Fruit fly (Drosophila melanogaster) S2 (cell line): ENCODE measurements around the gene CG12729.

Experiments
- CG8478 ChIP-seq: fragments of >200 bp; optimal IDR thresholded peaks from 2 replicates; lab custom pipeline; 2018
- CTCF ChIP-seq, 2 experiments: fragments of >200 bp; optimal IDR thresholded peaks; 2 replicates each; lab custom pipeline; 2018

- no peak for TF ChIP-seq CTCF (optimal IDR thresholded peaks at IDR 0.05; lab: Kevin White, UChicago)
- TF ChIP-seq CG8478 (lab: Kevin White, UChicago) = no peak
These were observed 29.4 kb upstream of the CG12729 start, which contains the start of gene AgmNAT for dm6 chrX:5815720-5816119.
